Worm (Caenorhabditis elegans): ENCODE results near the gene sri-27.

DNA sequence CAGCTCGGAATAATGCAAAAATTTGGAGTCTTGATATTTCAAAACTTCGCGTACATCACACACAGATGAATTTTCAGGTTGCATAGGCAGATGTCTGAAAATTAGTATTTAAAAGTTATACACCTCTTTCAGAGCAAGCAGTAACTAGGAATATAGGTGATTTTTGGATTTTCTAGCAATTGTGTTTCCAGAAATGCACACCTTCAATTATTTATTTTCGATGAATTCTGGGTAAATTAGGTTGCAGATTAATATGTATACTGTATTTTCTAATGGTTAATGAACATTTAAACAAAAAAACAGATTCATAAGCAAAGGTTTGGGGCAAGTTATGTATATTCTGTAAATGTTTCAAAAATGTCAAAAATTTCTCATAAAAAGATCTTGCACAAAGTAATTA is 15.6 kb downstream of the sri-27 start, which contains the start of gene srab-25:
- TF ChIP-seq klf-2 (GFP tag; conservative IDR thresholded peaks at IDR 0.05) = no peak
- no peak for TF ChIP-seq med-1 (GFP tag; optimal IDR thresholded peaks at IDR 0.05; ENCODE audit: insufficient read depth)
- TF ChIP-seq ztf-29 (GFP tag; IDR thresholded peaks at IDR 0.05) = no peak
- TF ChIP-seq ref-1 (GFP tag; conservative IDR thresholded peaks at IDR 0.05) = no peak
- TF ChIP-seq T22C8.4 (GFP tag; IDR thresholded peaks at IDR 0.05) = no peak
- TF ChIP-seq flt-1 (GFP tag; IDR thresholded peaks at IDR 0.05) = no peak
- TF ChIP-seq tab-1 (GFP tag; IDR thresholded peaks at IDR 0.05) = no peak
